Fruit fly (Drosophila melanogaster) whole organism, embryonic: ENCODE data around the gene CG9886.
A peak's percentile ranks its signal among the peaks of the same experiment; 100 is the strongest.

ENCODE experiments used
- C15 ChIP-seq: fragments of 200-800 bp; sonication (Bioruptor generic); IDR thresholded peaks from 3 replicates; pipeline ENCODE4 v1.3.6; 2022; ENCODE audit warnings: missing biosample characterization, missing genetic modification characterization
- CG11093 ChIP-seq: fragments of 200-800 bp; sonication (Bioruptor generic); IDR thresholded peaks from 3 replicates; pipeline ENCODE4 v1.3.6; 2022; ENCODE audit warnings: missing biosample characterization, missing genetic modification characterization
- CG11398 ChIP-seq: fragments of 200-800 bp; sonication (Bioruptor generic); optimal IDR thresholded peaks from 2 replicates; lab custom pipeline; 2016; ENCODE audit warnings: missing biosample characterization, missing genetic modification characterization
- CG13296 ChIP-seq: fragments of 200-800 bp; sonication (Bioruptor generic); optimal IDR thresholded peaks from 3 replicates; lab custom pipeline; 2018; ENCODE audit warnings: missing biosample characterization, mild to moderate bottlenecking, missing genetic modification characterization
- CG13424 ChIP-seq: fragments of 200-800 bp; sonication (Bioruptor generic); optimal IDR thresholded peaks from 2 replicates; lab custom pipeline; 2019; ENCODE audit warnings: missing biosample characterization, mild to moderate bottlenecking, missing genetic modification characterization, moderate library complexity
- CG17612 ChIP-seq: fragments of 200-800 bp; sonication (Bioruptor generic); IDR thresholded peaks from 2 replicates; pipeline ENCODE4 v1.3.6; 2022; ENCODE audit warnings: missing biosample characterization, missing genetic modification characterization
- CG2120 ChIP-seq: fragments of 200-800 bp; sonication (Bioruptor generic); optimal IDR thresholded peaks from 3 replicates; lab custom pipeline; 2016; ENCODE audit warnings: missing biosample characterization, missing genetic modification characterization
- CG2712 ChIP-seq: fragments of 200-800 bp; optimal IDR thresholded peaks from 3 replicates; lab custom pipeline; 2019; ENCODE audit warnings: missing biosample characterization, mild to moderate bottlenecking, missing genetic modification characterization, moderate library complexity
- CG3838 ChIP-seq: fragments of 200-800 bp; sonication (Bioruptor generic); optimal IDR thresholded peaks from 3 replicates; lab custom pipeline; 2016; ENCODE audit warnings: missing biosample characterization, missing genetic modification characterization
- CG42726 ChIP-seq: fragments of 200-800 bp; sonication (Bioruptor generic); IDR thresholded peaks from 2 replicates; pipeline ENCODE4 v1.3.6; 2022; ENCODE audit warnings: missing biosample characterization, missing genetic modification characterization; ENCODE audit not compliant: partially characterized antibody
- CG4328 ChIP-seq: fragments of 200-800 bp; sonication (Bioruptor generic); optimal IDR thresholded peaks from 3 replicates; lab custom pipeline; 2017; ENCODE audit warnings: missing biosample characterization, missing genetic modification reagents, missing genetic modification characterization
- CG4820 ChIP-seq: fragments of 200-800 bp; sonication (Bioruptor generic); optimal IDR thresholded peaks from 3 replicates; lab custom pipeline; 2016; ENCODE audit warnings: missing biosample characterization, missing genetic modification characterization
- CG6272 ChIP-seq: fragments of 200-800 bp; sonication (Bioruptor generic); IDR thresholded peaks from 2 replicates; pipeline ENCODE4 v1.3.6; 2022; ENCODE audit warnings: missing biosample characterization, missing genetic modification characterization
- CG6689 ChIP-seq: fragments of 200-800 bp; sonication (Bioruptor generic); IDR thresholded peaks from 2 replicates; pipeline ENCODE4 v1.3.6; 2022; ENCODE audit warnings: missing biosample characterization, missing genetic modification characterization
- CG7357 ChIP-seq: fragments of 200-800 bp; sonication (Bioruptor generic); IDR thresholded peaks from 3 replicates; pipeline ENCODE4 v1.3.6; 2022; ENCODE audit warnings: missing biosample characterization, missing genetic modification characterization
- CG8089 ChIP-seq: fragments of 200-800 bp; sonication (Bioruptor generic); optimal IDR thresholded peaks from 3 replicates; lab custom pipeline; 2016; ENCODE audit warnings: missing biosample characterization, missing genetic modification characterization
- CG9727 ChIP-seq: fragments of 200-800 bp; sonication (Bioruptor generic); optimal IDR thresholded peaks from 3 replicates; lab custom pipeline; 2017; ENCODE audit warnings: missing biosample characterization, mild to moderate bottlenecking, missing genetic modification characterization
- CkIIα-i1 ChIP-seq: fragments of 200-800 bp; sonication (Bioruptor generic); IDR thresholded peaks from 2 replicates; pipeline ENCODE4 v1.3.6; 2022; ENCODE audit warnings: missing biosample characterization, missing genetic modification characterization
- CoRest ChIP-seq: fragments of 200-800 bp; sonication (Bioruptor generic); optimal IDR thresholded peaks from 3 replicates; lab custom pipeline; 2018; ENCODE audit warnings: missing biosample characterization, mild to moderate bottlenecking, missing genetic modification characterization, moderate library complexity
- Dref ChIP-seq: fragments of 200-800 bp; sonication (Bioruptor generic); IDR thresholded peaks from 2 replicates; pipeline ENCODE4 v1.3.6; 2022; ENCODE audit warnings: missing biosample characterization, missing genetic modification characterization
- HLH3B ChIP-seq: fragments of 200-800 bp; sonication (Bioruptor generic); IDR thresholded peaks from 2 replicates; pipeline ENCODE4 v1.3.6; 2022; ENCODE audit warnings: missing biosample characterization, missing genetic modification characterization
- HLH4C ChIP-seq: fragments of 200-800 bp; sonication (Bioruptor generic); IDR thresholded peaks from 3 replicates; pipeline ENCODE4 v1.3.6; 2022; ENCODE audit warnings: missing biosample characterization, missing genetic modification characterization; ENCODE audit not compliant: partially characterized antibody
- HLHmδ ChIP-seq: fragments of 200-800 bp; sonication (Bioruptor generic); optimal IDR thresholded peaks from 2 replicates; lab custom pipeline; 2018; ENCODE audit warnings: missing biosample characterization, mild to moderate bottlenecking, missing genetic modification characterization, moderate library complexity
- HmgZ ChIP-seq: fragments of 200-800 bp; sonication (Bioruptor generic); optimal IDR thresholded peaks from 2 replicates; lab custom pipeline; 2018; ENCODE audit warnings: missing biosample characterization, mild to moderate bottlenecking, missing genetic modification characterization
- Hr39 ChIP-seq: fragments of >200 bp; optimal IDR thresholded peaks from 2 replicates; lab custom pipeline; 2017
- Hr78 ChIP-seq, 2 experiments: fragments of 200-800 bp in 1 of 2; fragments of >200 bp in 1 of 2; sonication (Bioruptor generic) in 1 of 2; optimal IDR thresholded peaks; 2 replicates each; lab custom pipeline; 2017 to 2019; ENCODE audit warnings: missing biosample characterization in 2 of 2, missing genetic modification characterization in 2 of 2, mild to moderate bottlenecking in 1 of 2, moderate library complexity in 1 of 2
- Mad ChIP-seq: fragments of 200-800 bp; sonication (Bioruptor generic); optimal IDR thresholded peaks from 2 replicates; lab custom pipeline; 2016; ENCODE audit warnings: missing biosample characterization, missing genetic modification characterization
- Mrtf ChIP-seq: fragments of 200-800 bp; sonication (Bioruptor generic); IDR thresholded peaks from 3 replicates; pipeline ENCODE4 v1.3.6; 2022; ENCODE audit warnings: missing biosample characterization, missing genetic modification characterization
- Myb ChIP-seq: fragments of 200-800 bp; sonication (Bioruptor generic); optimal IDR thresholded peaks from 2 replicates; lab custom pipeline; 2016; ENCODE audit warnings: missing biosample characterization, missing genetic modification characterization
- TFAM ChIP-seq: fragments of 200-800 bp; sonication (Bioruptor generic); optimal IDR thresholded peaks from 2 replicates; lab custom pipeline; 2017; ENCODE audit warnings: missing biosample characterization, missing genetic modification characterization, inconsistent platforms
- Vsx1 ChIP-seq: fragments of 200-800 bp; sonication (Bioruptor generic); optimal IDR thresholded peaks from 2 replicates; lab custom pipeline; 2017; ENCODE audit warnings: missing biosample characterization, mild to moderate bottlenecking, missing genetic modification characterization, missing genetic modification reagents
- cad ChIP-seq: fragments of >200 bp; optimal IDR thresholded peaks from 2 replicates; lab custom pipeline; 2017; ENCODE audit warnings: missing biosample characterization, missing genetic modification characterization
- cato ChIP-seq: fragments of 200-800 bp; sonication (Bioruptor generic); optimal IDR thresholded peaks from 2 replicates; lab custom pipeline; 2016; ENCODE audit warnings: missing biosample characterization, missing genetic modification characterization, borderline replicate concordance
- chm ChIP-seq: fragments of 200-800 bp; sonication (Bioruptor generic); IDR thresholded peaks from 2 replicates; pipeline ENCODE4 v1.3.6; 2022; ENCODE audit warnings: missing biosample characterization, missing genetic modification characterization
- crol ChIP-seq: fragments of 200-800 bp; sonication (Bioruptor generic); IDR thresholded peaks from 2 replicates; pipeline ENCODE4 v1.3.6; 2022; ENCODE audit warnings: missing biosample characterization, missing genetic modification characterization
- dimm ChIP-seq: fragments of 200-800 bp; sonication (Bioruptor generic); IDR thresholded peaks from 2 replicates; pipeline ENCODE4 v1.3.6; 2022; ENCODE audit warnings: missing biosample characterization, missing genetic modification characterization
- esg ChIP-seq: fragments of 200-800 bp; sonication (Bioruptor generic); conservative IDR thresholded peaks from 2 replicates; pipeline ENCODE4 v1.3.6; 2022; ENCODE audit warnings: missing biosample characterization, missing genetic modification characterization
- gcm2 ChIP-seq: fragments of 200-800 bp; sonication (Bioruptor generic); optimal IDR thresholded peaks from 2 replicates; lab custom pipeline; 2016; ENCODE audit warnings: missing biosample characterization, missing genetic modification characterization
- gsb-n ChIP-seq: fragments of 200-800 bp; sonication (Bioruptor generic); optimal IDR thresholded peaks from 3 replicates; lab custom pipeline; 2018; ENCODE audit warnings: missing biosample characterization, mild to moderate bottlenecking, missing genetic modification characterization
- knrl ChIP-seq: fragments of 200-800 bp; sonication (Bioruptor generic); IDR thresholded peaks from 3 replicates; pipeline ENCODE4 v1.3.6; 2022; ENCODE audit warnings: missing biosample characterization, missing genetic modification characterization; ENCODE audit not compliant: partially characterized antibody
- mirr ChIP-seq: fragments of 200-800 bp; sonication (Bioruptor generic); optimal IDR thresholded peaks from 3 replicates; lab custom pipeline; 2018; ENCODE audit warnings: missing biosample characterization, mild to moderate bottlenecking, missing genetic modification characterization
- psq ChIP-seq: fragments of 200-800 bp; sonication (Bioruptor generic); optimal IDR thresholded peaks from 2 replicates; lab custom pipeline; 2017; ENCODE audit warnings: missing biosample characterization, missing genetic modification characterization
- pum ChIP-seq: fragments of 200-800 bp; sonication (Bioruptor generic); optimal IDR thresholded peaks from 2 replicates; lab custom pipeline; 2016; ENCODE audit warnings: missing biosample characterization, missing genetic modification characterization
- ranshi ChIP-seq: fragments of 200-800 bp; sonication (Bioruptor generic); IDR thresholded peaks from 2 replicates; pipeline ENCODE4 v1.3.6; 2022; ENCODE audit warnings: missing biosample characterization, missing genetic modification characterization
- slp2 ChIP-seq: fragments of 200-800 bp; sonication (Bioruptor generic); optimal IDR thresholded peaks from 2 replicates; lab custom pipeline; 2016; ENCODE audit warnings: missing biosample characterization, missing genetic modification characterization
- so ChIP-seq: fragments of 200-800 bp; sonication (Bioruptor generic); IDR thresholded peaks from 3 replicates; pipeline ENCODE4 v1.3.6; 2022; ENCODE audit warnings: missing biosample characterization, missing genetic modification characterization
- stc ChIP-seq: fragments of 200-800 bp; sonication (Bioruptor generic); IDR thresholded peaks from 2 replicates; pipeline ENCODE4 v1.3.6; 2022; ENCODE audit warnings: missing biosample characterization, missing genetic modification characterization
- stwl ChIP-seq: fragments of 200-800 bp; sonication (Bioruptor generic); optimal IDR thresholded peaks from 3 replicates; lab custom pipeline; 2018; ENCODE audit warnings: missing biosample characterization, mild to moderate bottlenecking, missing genetic modification characterization, moderate library complexity
- usp ChIP-seq: fragments of >200 bp; optimal IDR thresholded peaks from 2 replicates; lab custom pipeline; 2017; ENCODE audit warnings: missing biosample characterization, missing genetic modification characterization
- vfl ChIP-seq: fragments of 200-800 bp; sonication (Bioruptor generic); optimal IDR thresholded peaks from 2 replicates; lab custom pipeline; 2016; ENCODE audit warnings: missing biosample characterization, missing genetic modification characterization
- vvl ChIP-seq: fragments of 200-800 bp; sonication (Bioruptor generic); IDR thresholded peaks from 2 replicates; pipeline ENCODE4 v1.3.6; 2022; ENCODE audit warnings: missing biosample characterization, missing genetic modification characterization

CG9886 gene

dm6 chr2L:2433494-2434054 lies 12.9 kb downstream of the CG9886 start (continued):
- no peak for TF ChIP-seq cad
- no peak for TF ChIP-seq usp
- TF ChIP-seq stc (GFP tag; lab: Robert Waterston, UW) = peak; percentile 82
- peak; percentile 91 for TF ChIP-seq HLH3B (GFP tag; lab: Robert Waterston, UW)
- peak; percentile 41 for TF ChIP-seq CG9727 (GFP tag; lab: Kevin White, UChicago)
- peak; percentile 41 for TF ChIP-seq Vsx1 (GFP tag; lab: Kevin White, UChicago)
- no peak for TF ChIP-seq CG17612 (GFP tag; lab: Robert Waterston, UW)
- TF ChIP-seq crol = no peak
- TF ChIP-seq Mrtf = peak; percentile 79
- TF ChIP-seq psq (GFP tag; lab: Kevin White, UChicago) = peak; percentile 21
- no peak for TF ChIP-seq CG3838
- TF ChIP-seq pum (GFP tag; lab: Kevin White, UChicago) = peak; percentile 88
- TF ChIP-seq HmgZ (tag; lab: Kevin White, UChicago) = peak; percentile 55
- TF ChIP-seq HLHmδ (GFP tag; lab: Kevin White, UChicago) = no peak
- TF ChIP-seq CG2120 (GFP tag; lab: Kevin White, UChicago) = peak; percentile 30
- peak; percentile 43; the same call in 1 of the 2 replicates for TF ChIP-seq CkIIα-i1 (GFP tag; lab: Robert Waterston, UW)
- TF ChIP-seq Myb (GFP tag; lab: Kevin White, UChicago) = peak; percentile 39
- TF ChIP-seq stwl (tag; lab: Kevin White, UChicago) = no peak
- TF ChIP-seq cato (GFP tag; lab: Kevin White, UChicago) = peak; percentile 59
- peak; percentile 89 for TF ChIP-seq CoRest (tag; lab: Kevin White, UChicago)
- peak; percentile 73 for TF ChIP-seq CG11398 (GFP tag; lab: Kevin White, UChicago)
- TF ChIP-seq ranshi (GFP tag; lab: Robert Waterston, UW) = peak; percentile 85
- peak; percentile 79 for TF ChIP-seq CG2712 (tag; lab: Kevin White, UChicago)
- peak; percentile 71 for TF ChIP-seq Mad
- no peak for TF ChIP-seq Hr39 (lab: Kevin White, UChicago)
- no peak for TF ChIP-seq vfl (GFP tag; lab: Kevin White, UChicago)
- TF ChIP-seq CG11093 (GFP tag; lab: Robert Waterston, UW) = peak; percentile 67; the same call in 2 of the 3 replicates
- peak; percentile 12 for TF ChIP-seq TFAM (GFP tag; lab: Kevin White, UChicago)
- TF ChIP-seq CG13424 (tag; lab: Kevin White, UChicago) = peak; percentile 92
- TF ChIP-seq CG13296 (GFP tag; lab: Kevin White, UChicago) = peak; percentile 59
- no peak for TF ChIP-seq CG42726 (GFP tag; lab: Robert Waterston, UW)
- TF ChIP-seq mirr (GFP tag; lab: Kevin White, UChicago) = no peak
- TF ChIP-seq CG6272 (GFP tag; lab: Robert Waterston, UW) = peak; percentile 47; the same call in 1 of the 2 replicates
- TF ChIP-seq CG6689 = peak; percentile 86
- no peak for TF ChIP-seq C15 (GFP tag; lab: Robert Waterston, UW)
- peak; percentile 65; the same call in 1 of the 3 replicates for TF ChIP-seq CG7357 (GFP tag; lab: Robert Waterston, UW)
- peak; percentile 9 for TF ChIP-seq gcm2
- TF ChIP-seq so (GFP tag; lab: Robert Waterston, UW) = peak; percentile 86
- TF ChIP-seq HLH4C (GFP tag; lab: Robert Waterston, UW) = no peak
- peak in 1 of 2 experiments; percentile 75 for TF ChIP-seq Hr78 (GFP tag; optimal IDR thresholded peaks at IDR 0.05; lab: Kevin White, UChicago)
- TF ChIP-seq CG4328 (GFP tag; lab: Kevin White, UChicago) = no peak
- TF ChIP-seq chm = peak; percentile 77; the same call in 1 of the 2 replicates
- TF ChIP-seq CG8089 (GFP tag; lab: Kevin White, UChicago) = peak; percentile 75
- TF ChIP-seq dimm = peak; percentile 76
- no peak for TF ChIP-seq knrl
- peak; percentile 87 for TF ChIP-seq esg
- peak; percentile 92 for TF ChIP-seq vvl (GFP tag; lab: Robert Waterston, UW)
- peak; percentile 84 for TF ChIP-seq CG4820 (GFP tag; lab: Kevin White, UChicago)
- no peak for TF ChIP-seq Dref (GFP tag; lab: Robert Waterston, UW)
- TF ChIP-seq slp2 (GFP tag; lab: Kevin White, UChicago) = peak; percentile 78
- peak; percentile 69 for TF ChIP-seq gsb-n (tag; lab: Kevin White, UChicago)
